Worm (Caenorhabditis elegans): Measurements from ENCODE around the gene sri-18.
A peak's percentile ranks its signal among the peaks of the same experiment; 100 is the strongest.

Gene sri-18

ce11 chrV:10246443-10246885, 13.9 kb downstream of the sri-18 start (continued):
- TF ChIP-seq hmg-20 (GFP tag; IDR thresholded peaks at IDR 0.05) (no peak), nhr-27 (tag; optimal IDR thresholded peaks at IDR 0.05) (no peak), C06A6.2 (GFP tag; conservative IDR thresholded peaks at IDR 0.05) (no peak), F57C9.4 (tag; optimal IDR thresholded peaks at IDR 0.05) (no peak), pbrm-1 (GFP tag; IDR thresholded peaks at IDR 0.05) (no peak), F39B2.1 (GFP tag; IDR thresholded peaks at IDR 0.05) (no peak), nhr-90 (tag; optimal IDR thresholded peaks at IDR 0.05) (no peak), T26A5.8 (tag; optimal IDR thresholded peaks at IDR 0.05) (no peak), F22D6.2 (tag; optimal IDR thresholded peaks at IDR 0.05) (no peak), sea-2 (GFP tag; IDR thresholded peaks at IDR 0.05) (no peak), die-1 (tag; optimal IDR thresholded peaks at IDR 0.05) (no peak), pha-4 (tag; optimal IDR thresholded peaks at IDR 0.05) (no peak), hlh-26 (GFP tag; conservative IDR thresholded peaks at IDR 0.05) (no peak), sptf-2 (GFP tag; optimal IDR thresholded peaks at IDR 0.05) (no peak), madf-6 (GFP tag; IDR thresholded peaks at IDR 0.05) (peak; percentile 50), zim-3 (tag; optimal IDR thresholded peaks at IDR 0.05) (no peak), snpc-1.3 (tag; optimal IDR thresholded peaks at IDR 0.05; ENCODE audit: insufficient read depth) (no peak), F57A8.1 (GFP tag; optimal IDR thresholded peaks at IDR 0.05) (no peak), K12H6.12 (tag; optimal IDR thresholded peaks at IDR 0.05) (peak; percentile 74), madf-3 (GFP tag; IDR thresholded peaks at IDR 0.05) (no peak), ceh-91 (GFP tag; IDR thresholded peaks at IDR 0.05) (peak; percentile 46), egrh-3 (GFP tag; IDR thresholded peaks at IDR 0.05) (no peak), xnd-1 (tag; optimal IDR thresholded peaks at IDR 0.05) (peak; percentile 1), attf-6 (GFP tag; IDR thresholded peaks at IDR 0.05) (no peak), Y79H2A.3 (GFP tag; conservative IDR thresholded peaks at IDR 0.05) (no peak), ztf-22 (GFP tag; optimal IDR thresholded peaks at IDR 0.05) (no peak), gei-17 (GFP tag; optimal IDR thresholded peaks at IDR 0.05) (no peak), lin-40 (tag; optimal IDR thresholded peaks at IDR 0.05) (no peak), C17E4.6 (GFP tag; IDR thresholded peaks at IDR 0.05) (no peak), fkh-3 (tag; optimal IDR thresholded peaks at IDR 0.05) (no peak)

ce11 chrV:10245615-10246014, 14.7 kb downstream of the sri-18 start:
- TF ChIP-seq cebp-1 (GFP tag; IDR thresholded peaks at IDR 0.05) (no peak), cebp-1 (tag; optimal IDR thresholded peaks at IDR 0.05) (peak; percentile 34), C17E4.6 (GFP tag; IDR thresholded peaks at IDR 0.05) (no peak), unc-62 (GFP tag; optimal IDR thresholded peaks at IDR 0.05) (peak; percentile 91)

ce11 chrV:10244018-10244720, 16.2 kb downstream of the sri-18 start:
- no peak for TF ChIP-seq lir-1 (GFP tag; conservative IDR thresholded peaks at IDR 0.05)
- TF ChIP-seq nhr-80 (tag; optimal IDR thresholded peaks at IDR 0.05), result peak; percentile 61

ce11 chrV:10243105-10243504, 17.3 kb downstream of the sri-18 start, which contains the start of gene C12D8.9:
Gene C12D8.9, minus strand, starts transcription at chrV:10243205.
- TF ChIP-seq ztf-18 (tag; optimal IDR thresholded peaks at IDR 0.05) (no peak), ztf-6 (GFP tag; IDR thresholded peaks at IDR 0.05) (no peak), tbx-9 (tag; optimal IDR thresholded peaks at IDR 0.05; ENCODE audit: borderline replicate concordance) (no peak), lsl-1 (GFP tag; optimal IDR thresholded peaks at IDR 0.05) (no peak), sptf-2 (GFP tag; optimal IDR thresholded peaks at IDR 0.05) (no peak), ztf-3 (GFP tag; optimal IDR thresholded peaks at IDR 0.05) (no peak), egl-44 (GFP tag; IDR thresholded peaks at IDR 0.05) (no peak), mes-4 (tag; optimal IDR thresholded peaks at IDR 0.05) (no peak), F49E8.2 (tag; optimal IDR thresholded peaks at IDR 0.05; ENCODE audit: insufficient read depth) (no peak), ccch-3 (GFP tag; optimal IDR thresholded peaks at IDR 0.05) (no peak), snpc-1.3 (tag; optimal IDR thresholded peaks at IDR 0.05; ENCODE audit: insufficient read depth) (no peak)
